Fruit fly (Drosophila melanogaster) whole organism, pupa: ENCODE measurements around the gene pav.

Experiments
- CG10348 ChIP-seq: fragments of 200-800 bp; sonication (Bioruptor generic); IDR thresholded peaks from 2 replicates; pipeline ENCODE4 v1.3.6; 2022; ENCODE audit warnings: missing biosample characterization, missing genetic modification characterization
- CG12605 ChIP-seq: fragments of 200-800 bp; sonication (Bioruptor generic); IDR thresholded peaks from 2 replicates; pipeline ENCODE4 v1.3.6; 2022; ENCODE audit warnings: missing biosample characterization, missing genetic modification characterization
- CG13204 ChIP-seq: fragments of 200-800 bp; sonication (Bioruptor generic); optimal IDR thresholded peaks from 2 replicates; lab custom pipeline; 2018; ENCODE audit warnings: missing biosample characterization, mild to moderate bottlenecking, missing genetic modification characterization, moderate library complexity
- CG14655 ChIP-seq: fragments of 200-800 bp; sonication (Bioruptor generic); optimal IDR thresholded peaks from 3 replicates; lab custom pipeline; 2017; ENCODE audit warnings: mild to moderate bottlenecking, missing biosample characterization, missing genetic modification reagents, missing genetic modification characterization
- CG15710 ChIP-seq: fragments of 200-800 bp; sonication (Bioruptor generic); optimal IDR thresholded peaks from 2 replicates; lab custom pipeline; 2018; ENCODE audit warnings: missing biosample characterization, mild to moderate bottlenecking, missing genetic modification characterization, moderate library complexity
- CG17806 ChIP-seq: fragments of 200-800 bp; sonication (Bioruptor generic); optimal IDR thresholded peaks from 2 replicates; lab custom pipeline; 2018; ENCODE audit warnings: missing biosample characterization, mild to moderate bottlenecking, missing genetic modification characterization, moderate library complexity
- CG32121 ChIP-seq: fragments of 200-800 bp; sonication (Bioruptor generic); IDR thresholded peaks from 2 replicates; pipeline ENCODE4 v1.3.6; 2022; ENCODE audit warnings: missing biosample characterization, missing genetic modification characterization
- CG34367 ChIP-seq: fragments of 200-800 bp; sonication (Bioruptor generic); optimal IDR thresholded peaks from 2 replicates; lab custom pipeline; 2018; ENCODE audit warnings: missing biosample characterization, mild to moderate bottlenecking, missing genetic modification characterization
- CG4496 ChIP-seq: fragments of 200-800 bp; sonication (Bioruptor generic); IDR thresholded peaks from 3 replicates; pipeline ENCODE4 v1.3.6; 2022; ENCODE audit warnings: missing biosample characterization, missing genetic modification characterization
- CG8159 ChIP-seq: fragments of 200-800 bp; sonication (Bioruptor generic); optimal IDR thresholded peaks from 3 replicates; lab custom pipeline; 2018; ENCODE audit warnings: missing biosample characterization, mild to moderate bottlenecking, missing genetic modification characterization, moderate library complexity
- CG8301 ChIP-seq: fragments of 200-800 bp; sonication (Bioruptor generic); optimal IDR thresholded peaks from 2 replicates; lab custom pipeline; 2018; ENCODE audit warnings: missing biosample characterization, mild to moderate bottlenecking, missing genetic modification characterization
- CG9948 ChIP-seq: fragments of 200-800 bp; sonication (Bioruptor generic); optimal IDR thresholded peaks from 2 replicates; lab custom pipeline; 2018; ENCODE audit warnings: missing biosample characterization, mild to moderate bottlenecking, missing genetic modification characterization, moderate library complexity
- D1 ChIP-seq: fragments of 200-800 bp; sonication (Bioruptor generic); optimal IDR thresholded peaks from 2 replicates; lab custom pipeline; 2018; ENCODE audit warnings: missing biosample characterization, mild to moderate bottlenecking, missing genetic modification characterization, moderate library complexity
- EcR ChIP-seq: fragments of 200-800 bp; sonication (Bioruptor generic); optimal IDR thresholded peaks from 3 replicates; lab custom pipeline; 2019; ENCODE audit warnings: missing biosample characterization, missing genetic modification characterization, mild to moderate bottlenecking, moderate library complexity, missing genetic modification reagents
- Ets98B ChIP-seq: fragments of 200-800 bp; sonication (Bioruptor generic); IDR thresholded peaks from 2 replicates; pipeline ENCODE4 v1.3.6; 2022; ENCODE audit warnings: missing biosample characterization, missing genetic modification characterization
- Pif1A ChIP-seq: fragments of 200-800 bp; sonication (Bioruptor generic); optimal IDR thresholded peaks from 3 replicates; lab custom pipeline; 2016; ENCODE audit warnings: missing biosample characterization, missing genetic modification characterization
- Pif1B ChIP-seq: fragments of 200-800 bp; sonication (Bioruptor generic); optimal IDR thresholded peaks from 3 replicates; lab custom pipeline; 2016; ENCODE audit warnings: missing biosample characterization, missing genetic modification characterization
- Snoo ChIP-seq: fragments of 200-800 bp; sonication (Bioruptor generic); optimal IDR thresholded peaks from 3 replicates; lab custom pipeline; 2017; ENCODE audit warnings: missing biosample characterization, mild to moderate bottlenecking, missing genetic modification characterization, inconsistent platforms
- fd96Ca ChIP-seq: fragments of 200-800 bp; sonication (Bioruptor generic); IDR thresholded peaks from 3 replicates; pipeline ENCODE4 v1.3.6; 2022; ENCODE audit warnings: missing biosample characterization, missing genetic modification characterization
- gl ChIP-seq: fragments of 200-800 bp; sonication (Bioruptor generic); optimal IDR thresholded peaks from 2 replicates; lab custom pipeline; 2018; ENCODE audit warnings: missing biosample characterization, mild to moderate bottlenecking, missing genetic modification characterization
- rn ChIP-seq: fragments of 200-800 bp; sonication (Bioruptor generic); IDR thresholded peaks from 2 replicates; pipeline ENCODE4 v1.3.6; 2022; ENCODE audit warnings: missing biosample characterization, missing genetic modification characterization

The pav gene

DNA sequence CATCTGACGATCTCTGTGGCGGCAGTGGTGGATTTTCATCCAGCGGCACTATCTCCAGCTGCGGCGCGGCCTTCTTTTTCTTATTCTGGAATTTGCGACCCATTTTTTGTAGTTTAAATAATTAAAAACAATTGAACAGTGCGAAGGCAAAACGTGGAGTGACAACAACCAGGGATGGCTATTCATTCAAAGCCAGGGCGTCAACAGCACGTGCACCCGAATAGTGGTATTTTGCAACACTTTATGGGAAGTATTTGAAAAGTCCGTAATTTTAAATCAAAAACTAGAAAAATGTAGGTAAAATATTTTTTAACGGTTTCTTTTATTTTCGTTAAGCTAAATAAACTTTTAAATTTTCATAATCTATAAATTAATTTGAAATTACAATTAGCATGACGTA is 40.1 kb downstream of the pav start, which contains the start of gene CG11583:
Gene CG11583, minus strand, starts transcription at position 191 of the 400 bp plus-strand sequence.
- TF ChIP-seq CG4496 (GFP tag; lab: Robert Waterston, UW) (0 out of 3 replicates have a peak, but pooled peaks have one; percentile 31), Pif1A (GFP tag; lab: Kevin White, UChicago) (no peak)

dm6 chr3L:4283428-4284089 is 41.0 kb downstream of the pav start, which contains the start of the genes srw and CG1316:
TSS of gene srw (minus strand) at chr3L:4283478.
TSS of gene CG1316 (plus strand) at chr3L:4283851.
- TF ChIP-seq gl = no peak
- no peak for TF ChIP-seq CG15710 (tag; lab: Kevin White, UChicago)
- peak; percentile 11; the same call in 1 of the 3 replicates for TF ChIP-seq CG4496 (GFP tag; lab: Robert Waterston, UW)
- TF ChIP-seq CG13204 = no peak
- TF ChIP-seq Snoo (tag; lab: Kevin White, UChicago) = peak; percentile 4
- no peak for TF ChIP-seq fd96Ca (GFP tag; lab: Robert Waterston, UW)
- TF ChIP-seq rn (GFP tag; lab: Robert Waterston, UW) = no peak
- TF ChIP-seq CG8301 (tag; lab: Kevin White, UChicago) = no peak

dm6 chr3L:4286784-4287183 is 44.2 kb downstream of the pav start, which contains the start of gene TfIIEbeta:
TSS of gene TfIIEbeta (plus strand) at chr3L:4287038.
- TF ChIP-seq CG4496 (GFP tag; lab: Robert Waterston, UW) = 0 out of 3 replicates have a peak, but pooled peaks have one; percentile 29
- TF ChIP-seq Ets98B (GFP tag; lab: Robert Waterston, UW) = peak; percentile 65
- TF ChIP-seq EcR = peak; percentile 53
- TF ChIP-seq CG17806 (tag; lab: Kevin White, UChicago) = peak; percentile 25
- TF ChIP-seq CG32121 (GFP tag; lab: Robert Waterston, UW) = peak; percentile 14; the same call in 1 of the 2 replicates
- no peak for TF ChIP-seq Pif1B (GFP tag; lab: Kevin White, UChicago)
- TF ChIP-seq, all 21 proteins: peak for 5

DNA sequence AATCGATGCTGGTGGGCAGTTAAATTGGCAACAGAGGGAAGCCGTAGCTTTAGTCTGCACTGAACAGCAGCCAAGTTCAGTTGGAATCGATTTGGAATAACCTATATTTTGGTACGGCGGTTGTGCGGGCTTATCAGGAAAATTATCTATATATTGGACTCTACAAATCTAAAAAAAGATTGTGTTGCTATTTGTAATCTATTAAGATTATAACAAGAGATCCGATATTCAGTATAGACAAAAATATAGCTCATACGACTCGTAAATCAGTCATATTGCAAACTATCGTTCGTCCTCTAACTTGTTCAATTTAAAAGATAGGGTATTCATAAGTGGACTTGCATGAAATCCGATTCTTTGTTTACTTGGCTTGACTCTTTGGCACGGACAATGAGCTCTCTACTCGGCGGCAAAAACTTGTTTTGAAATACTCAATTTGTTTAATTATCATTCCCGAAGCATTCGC is 46.1 kb downstream of the pav start, which contains the start of gene Hexo1:
Gene Hexo1, plus strand, starts transcription at position 51 of the 466 bp plus-strand sequence.
- TF ChIP-seq CG34367 (tag; lab: Kevin White, UChicago) (peak; percentile 53), Pif1A (GFP tag; lab: Kevin White, UChicago) (no peak), fd96Ca (GFP tag; lab: Robert Waterston, UW) (no peak), EcR (peak; percentile 95), CG13204 (no peak), D1 (tag; lab: Kevin White, UChicago) (no peak), CG12605 (peak; percentile 58; the same call in 1 of the 2 replicates), CG8301 (tag; lab: Kevin White, UChicago) (peak; percentile 55), CG15710 (tag; lab: Kevin White, UChicago) (peak; percentile 65), Pif1B (GFP tag; lab: Kevin White, UChicago) (no peak), CG32121 (GFP tag; lab: Robert Waterston, UW) (peak; percentile 38; the same call in 1 of the 2 replicates), CG8159 (tag; lab: Kevin White, UChicago) (peak; percentile 68), Ets98B (GFP tag; lab: Robert Waterston, UW) (peak; percentile 52), CG17806 (tag; lab: Kevin White, UChicago) (peak; percentile 49), CG10348 (GFP tag; lab: Robert Waterston, UW) (no peak), CG9948 (tag; lab: Kevin White, UChicago) (peak; percentile 44), CG14655 (no peak), CG4496 (GFP tag; lab: Robert Waterston, UW) (0 out of 3 replicates have a peak, but pooled peaks have one; percentile 30), Snoo (tag; lab: Kevin White, UChicago) (peak; percentile 65), gl (peak; percentile 40), rn (GFP tag; lab: Robert Waterston, UW) (no peak)

DNA sequence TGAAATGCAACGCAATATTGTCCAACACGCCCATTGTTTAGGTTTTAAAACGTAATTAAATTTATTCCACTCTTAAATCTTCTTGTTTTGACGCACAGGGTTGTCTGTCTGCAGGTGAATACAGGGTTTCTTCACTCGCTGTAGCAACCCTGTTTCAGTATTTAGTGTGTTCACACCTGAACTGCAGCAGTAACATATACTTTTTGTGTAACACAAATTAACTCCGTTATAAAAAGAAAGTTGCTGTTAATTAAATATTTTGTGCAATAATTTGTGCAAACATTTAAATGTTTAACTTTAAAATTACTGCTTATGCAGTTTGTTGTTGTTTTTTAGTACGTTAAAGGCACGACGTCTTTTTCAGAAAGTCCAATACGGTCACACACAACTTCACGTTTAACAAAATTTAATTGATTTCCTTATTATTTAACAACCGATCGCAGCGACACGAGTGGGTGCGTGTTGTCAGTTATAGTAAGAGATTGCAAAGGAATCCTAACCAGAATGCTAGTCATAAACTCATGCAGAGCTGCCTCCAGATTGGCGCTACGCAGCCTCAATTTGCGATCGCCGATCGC is 49.7 kb downstream of the pav start, which contains the start of the genes CG15012 and Fdx2:
Gene CG15012, minus strand, starts transcription at position 127 of the 578 bp plus-strand sequence.
Gene Fdx2, plus strand, starts transcription at position 363 of the 578 bp plus-strand sequence.
- TF ChIP-seq CG12605 = no peak
- TF ChIP-seq CG17806 (tag; lab: Kevin White, UChicago) = peak; percentile 7
- peak; percentile 16 for TF ChIP-seq CG15710 (tag; lab: Kevin White, UChicago)
- TF ChIP-seq, all 21 proteins: peak for 2

dm6 chr3L:4293304-4293703 is 50.8 kb downstream of the pav start:
- TF ChIP-seq CG9948 (tag; lab: Kevin White, UChicago) (no peak), CG4496 (GFP tag; lab: Robert Waterston, UW) (0 out of 3 replicates have a peak, but pooled peaks have one; percentile 12)
